Worm (Caenorhabditis elegans) whole organism, young adult: Measurements from ENCODE around the gene F13B12.4.

ENCODE experiments used
- B0019.2 ChIP-seq: fragments of 200-800 bp; sonication (Bioruptor generic); conservative IDR thresholded peaks from 2 replicates; pipeline ENCODE4 v1.3.6; 2022; ENCODE audit warnings: missing genetic modification reagents, missing genetic modification characterization, missing compliant biosample characterization
- B0035.1 ChIP-seq: sonication (generic microtip); optimal IDR thresholded peaks from 2 replicates; lab custom pipeline; 2016; ENCODE audit warnings: missing genetic modification characterization, mild to moderate bottlenecking, missing compliant biosample characterization, missing genotype, missing genetic modification reagents
- B0261.1 ChIP-seq: sonication (generic microtip); optimal IDR thresholded peaks from 2 replicates; lab custom pipeline; 2016; ENCODE audit warnings: mild to moderate bottlenecking, missing genetic modification characterization, moderate library complexity, missing compliant biosample characterization
- B0336.3 ChIP-seq: fragments of 200-800 bp; sonication (Bioruptor generic); IDR thresholded peaks from 2 replicates; pipeline ENCODE4 v1.3.6; 2022; ENCODE audit warnings: missing genetic modification characterization, missing compliant biosample characterization
- F39B2.1 ChIP-seq: fragments of 200-800 bp; sonication (Bioruptor generic); IDR thresholded peaks from 2 replicates; pipeline ENCODE4 v1.3.6; 2022; ENCODE audit warnings: missing genetic modification reagents, missing genetic modification characterization, missing compliant biosample characterization
- F49E8.2 ChIP-seq: sonication (generic microtip); optimal IDR thresholded peaks from 3 replicates; lab custom pipeline; 2017; ENCODE audit warnings: missing genetic modification characterization, mild to moderate bottlenecking, missing compliant biosample characterization, antibody characterized with exemption, moderate library complexity; ENCODE audit not compliant: insufficient read depth
- F55B11.4 ChIP-seq: sonication (generic microtip); optimal IDR thresholded peaks from 2 replicates; lab custom pipeline; 2016; ENCODE audit warnings: missing compliant biosample characterization, missing genetic modification characterization, borderline replicate concordance; ENCODE audit not compliant: insufficient read depth
- F57C9.4 ChIP-seq: sonication (generic microtip); optimal IDR thresholded peaks from 2 replicates; lab custom pipeline; 2017; ENCODE audit warnings: mild to moderate bottlenecking, missing genetic modification characterization, missing compliant biosample characterization
- K11D2.4 ChIP-seq: fragments of 200-800 bp; sonication (Bioruptor generic); IDR thresholded peaks from 2 replicates; pipeline ENCODE4 v1.3.6; 2022; ENCODE audit warnings: missing genetic modification reagents, missing genetic modification characterization, missing compliant biosample characterization
- Y67H2A.10 ChIP-seq: fragments of 200-800 bp; sonication (Bioruptor generic); conservative IDR thresholded peaks from 2 replicates; pipeline ENCODE4 v1.3.6; 2022; ENCODE audit warnings: missing genetic modification reagents, missing genetic modification characterization, missing compliant biosample characterization
- aptf-2 ChIP-seq: fragments of 200-800 bp; sonication (Bioruptor generic); conservative IDR thresholded peaks from 2 replicates; pipeline ENCODE4 v1.3.6; 2022; ENCODE audit warnings: missing genetic modification reagents, missing genetic modification characterization, missing compliant biosample characterization
- atf-7 ChIP-seq: sonication (generic microtip); optimal IDR thresholded peaks from 2 replicates; lab custom pipeline; 2017; ENCODE audit warnings: mild to moderate bottlenecking, missing genetic modification characterization, missing compliant biosample characterization
- athp-1 ChIP-seq: sonication (generic microtip); optimal IDR thresholded peaks from 2 replicates; lab custom pipeline; 2017; ENCODE audit warnings: mild to moderate bottlenecking, missing genetic modification characterization, missing compliant biosample characterization
- attf-6 ChIP-seq: fragments of 200-800 bp; sonication (Bioruptor generic); IDR thresholded peaks from 2 replicates; pipeline ENCODE4 v1.3.6; 2022; ENCODE audit warnings: missing genetic modification reagents, missing genetic modification characterization, missing compliant biosample characterization
- ccch-3 ChIP-seq: fragments of 200-800 bp; sonication (Bioruptor generic); optimal IDR thresholded peaks from 2 replicates; lab custom pipeline; 2018; ENCODE audit warnings: mild to moderate bottlenecking, missing genetic modification characterization, missing compliant biosample characterization
- cebp-1 ChIP-seq, 2 experiments: fragments of 200-800 bp in 1 of 2; sonication (Bioruptor generic) in 1 of 2; sonication (generic microtip) in 1 of 2; IDR thresholded peaks in 1 of 2; optimal IDR thresholded peaks in 1 of 2; 2 replicates each; pipeline versions ENCODE4 v1.3.6 to Lab custom; 2017 to 2022; ENCODE audit warnings: missing compliant biosample characterization in 2 of 2, missing genetic modification characterization in 2 of 2, mild to moderate bottlenecking in 1 of 2, missing genetic modification reagents in 1 of 2, moderate library complexity in 1 of 2
- ceh-91 ChIP-seq: fragments of 200-800 bp; sonication (Bioruptor generic); IDR thresholded peaks from 2 replicates; pipeline ENCODE4 v1.3.6; 2022; ENCODE audit warnings: missing genetic modification reagents, missing genetic modification characterization, missing compliant biosample characterization
- dox-1 ChIP-seq: fragments of 200-800 bp; sonication (Bioruptor generic); IDR thresholded peaks from 2 replicates; pipeline ENCODE4 v1.3.6; 2022; ENCODE audit warnings: missing genetic modification reagents, missing genetic modification characterization, missing compliant biosample characterization
- efl-1 ChIP-seq: fragments of 150-350 bp; optimal IDR thresholded peaks from 2 replicates; lab custom pipeline; 2014; ENCODE audit warnings: missing biosample characterization, missing genetic modification reagents, missing genetic modification characterization
- egrh-3 ChIP-seq: fragments of 200-800 bp; sonication (Bioruptor generic); IDR thresholded peaks from 2 replicates; pipeline ENCODE4 v1.3.6; 2022; ENCODE audit warnings: missing genetic modification reagents, missing genetic modification characterization, missing compliant biosample characterization
- ets-4 ChIP-seq: fragments of 200-800 bp; sonication (Bioruptor generic); optimal IDR thresholded peaks from 2 replicates; lab custom pipeline; 2018; ENCODE audit warnings: mild to moderate bottlenecking, missing genetic modification characterization, missing compliant biosample characterization
- hlh-12 ChIP-seq: sonication (generic microtip); optimal IDR thresholded peaks from 2 replicates; lab custom pipeline; 2016; ENCODE audit warnings: missing genetic modification characterization, missing compliant biosample characterization
- let-607 ChIP-seq, 2 experiments: fragments of 200-800 bp in 1 of 2; sonication (Bioruptor generic) in 1 of 2; sonication (generic microtip) in 1 of 2; optimal IDR thresholded peaks; 2 replicates each; lab custom pipeline; 2016 to 2018; ENCODE audit warnings: mild to moderate bottlenecking in 2 of 2, missing compliant biosample characterization in 2 of 2, missing genetic modification characterization in 2 of 2, moderate library complexity in 2 of 2, missing genotype in 1 of 2
- lin-26 ChIP-seq: fragments of 200-800 bp; sonication (Bioruptor generic); IDR thresholded peaks from 2 replicates; pipeline ENCODE4 v1.3.6; 2022; ENCODE audit warnings: missing genetic modification reagents, missing genetic modification characterization, missing compliant biosample characterization
- madf-3 ChIP-seq: fragments of 200-800 bp; sonication (Bioruptor generic); IDR thresholded peaks from 2 replicates; pipeline ENCODE4 v1.3.6; 2022; ENCODE audit warnings: missing genetic modification reagents, missing genetic modification characterization, missing compliant biosample characterization
- mes-4 ChIP-seq: sonication (generic microtip); optimal IDR thresholded peaks from 2 replicates; lab custom pipeline; 2016; ENCODE audit warnings: missing genotype, missing genetic modification characterization, missing compliant biosample characterization
- nhr-179 ChIP-seq: sonication (generic microtip); optimal IDR thresholded peaks from 2 replicates; lab custom pipeline; 2016; ENCODE audit warnings: mild to moderate bottlenecking, missing genetic modification characterization, missing compliant biosample characterization
- nhr-27 ChIP-seq: fragments of 200-800 bp; sonication (Bioruptor generic); optimal IDR thresholded peaks from 2 replicates; lab custom pipeline; 2018; ENCODE audit warnings: mild to moderate bottlenecking, missing genetic modification characterization, moderate library complexity, missing compliant biosample characterization
- nhr-80 ChIP-seq: sonication (generic microtip); optimal IDR thresholded peaks from 2 replicates; lab custom pipeline; 2016; ENCODE audit warnings: missing genetic modification characterization, missing compliant biosample characterization
- nhr-90 ChIP-seq: sonication (generic microtip); optimal IDR thresholded peaks from 2 replicates; lab custom pipeline; 2016; ENCODE audit warnings: missing genotype, mild to moderate bottlenecking, missing genetic modification characterization, missing compliant biosample characterization
- snpc-1.3 ChIP-seq: sonication (generic microtip); optimal IDR thresholded peaks from 2 replicates; lab custom pipeline; 2017; ENCODE audit warnings: missing genetic modification characterization, mild to moderate bottlenecking, missing compliant biosample characterization, antibody characterized with exemption, moderate library complexity, missing genotype, missing genetic modification reagents; ENCODE audit not compliant: insufficient read depth
- somi-1 ChIP-seq: fragments of 200-800 bp; sonication (Bioruptor generic); optimal IDR thresholded peaks from 2 replicates; lab custom pipeline; 2018; ENCODE audit warnings: mild to moderate bottlenecking, missing genetic modification characterization, missing compliant biosample characterization

Gene F13B12.4

DNA sequence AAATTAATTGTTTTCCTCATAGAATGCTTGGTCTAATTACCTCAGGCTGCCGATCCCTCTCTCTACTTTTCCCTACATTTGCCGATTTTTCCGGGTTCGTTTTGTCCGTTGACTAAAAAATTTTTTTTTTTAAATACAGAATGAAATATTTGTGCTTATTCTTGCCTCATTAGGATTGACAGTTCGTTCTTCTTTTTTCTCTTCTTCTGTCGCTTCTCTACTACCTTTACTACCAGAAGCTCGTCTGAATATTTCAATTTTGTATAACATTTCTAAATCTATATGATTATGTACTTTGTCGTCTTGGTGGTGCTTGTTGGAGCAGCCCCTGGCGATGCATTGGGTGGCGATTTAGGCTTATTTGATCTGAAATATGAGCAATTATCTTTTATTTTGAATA, 25.5 kb upstream of the F13B12.4 start:
- no peak for TF ChIP-seq F39B2.1 (GFP tag; lab: Robert Waterston, UW)

DNA sequence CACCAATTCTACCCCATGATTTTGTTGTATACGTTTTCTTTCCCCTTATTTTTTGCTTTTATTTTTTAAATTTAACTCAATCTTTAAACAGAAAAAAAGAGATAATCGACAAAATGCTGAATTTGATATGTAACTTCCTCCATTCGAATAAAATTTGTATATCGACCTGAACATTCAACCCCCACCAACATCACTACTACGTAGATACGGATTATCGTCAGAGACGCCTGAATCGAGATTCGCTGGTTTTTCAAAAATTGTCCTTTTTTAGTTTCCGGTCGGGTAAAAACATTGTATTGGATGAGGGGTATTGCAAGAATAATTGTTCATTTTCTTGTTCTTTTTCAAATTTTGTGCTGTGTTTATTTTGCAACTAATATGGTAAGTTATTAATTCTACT, 22.8 kb upstream of the F13B12.4 start, which contains the start of gene bgnt-1.1:
bgnt-1.1 (plus strand) TSS at position 301 of the 400 bp plus-strand sequence.
- TF ChIP-seq K11D2.4 (GFP tag; lab: Robert Waterston, UW): no peak

ce11 chrIV:10469494-10469893, 19.8 kb upstream of the F13B12.4 start, which contains the start of gene ugt-44:
ugt-44 (plus strand) TSS chrIV:10469741.
- TF ChIP-seq snpc-1.3 (tag; lab: Kevin White, UChicago) (no peak), B0035.1 (tag; lab: Kevin White, UChicago) (no peak), athp-1 (no peak), F55B11.4 (tag; lab: Kevin White, UChicago) (no peak), somi-1 (GFP tag; lab: Kevin White, UChicago) (no peak), aptf-2 (GFP tag; lab: Robert Waterston, UW) (no peak), ccch-3 (GFP tag; lab: Kevin White, UChicago) (no peak), Y67H2A.10 (GFP tag; lab: Robert Waterston, UW) (no peak), hlh-12 (no peak), F49E8.2 (no peak), lin-26 (GFP tag; lab: Robert Waterston, UW) (no peak), ets-4 (GFP tag; lab: Kevin White, UChicago) (peak; percentile 71), nhr-179 (tag; lab: Kevin White, UChicago) (no peak), dox-1 (GFP tag; lab: Robert Waterston, UW) (peak; percentile 40; the same call in 1 of the 2 replicates), mes-4 (no peak), B0019.2 (GFP tag; lab: Robert Waterston, UW) (no peak), ceh-91 (GFP tag; lab: Robert Waterston, UW) (no peak), cebp-1 (GFP tag; IDR thresholded peaks at IDR 0.05; lab: Robert Waterston, UW) (no peak), cebp-1 (tag; optimal IDR thresholded peaks at IDR 0.05; lab: Kevin White, UChicago) (no peak), F57C9.4 (no peak), egrh-3 (GFP tag; lab: Robert Waterston, UW) (no peak), efl-1 (GFP tag; lab: Kevin White, UChicago) (no peak), attf-6 (GFP tag; lab: Robert Waterston, UW) (no peak), B0336.3 (GFP tag; lab: Robert Waterston, UW) (0 out of 2 replicates have a peak, but pooled peaks have one; percentile 23), madf-3 (GFP tag; lab: Robert Waterston, UW) (no peak), nhr-90 (tag; lab: Kevin White, UChicago) (no peak), B0261.1 (tag; lab: Kevin White, UChicago) (no peak), nhr-80 (tag; lab: Kevin White, UChicago) (peak; percentile 66), let-607 (tag; optimal IDR thresholded peaks at IDR 0.05; lab: Kevin White, UChicago) (no peak), atf-7 (tag; lab: Kevin White, UChicago) (peak; percentile 81)

DNA sequence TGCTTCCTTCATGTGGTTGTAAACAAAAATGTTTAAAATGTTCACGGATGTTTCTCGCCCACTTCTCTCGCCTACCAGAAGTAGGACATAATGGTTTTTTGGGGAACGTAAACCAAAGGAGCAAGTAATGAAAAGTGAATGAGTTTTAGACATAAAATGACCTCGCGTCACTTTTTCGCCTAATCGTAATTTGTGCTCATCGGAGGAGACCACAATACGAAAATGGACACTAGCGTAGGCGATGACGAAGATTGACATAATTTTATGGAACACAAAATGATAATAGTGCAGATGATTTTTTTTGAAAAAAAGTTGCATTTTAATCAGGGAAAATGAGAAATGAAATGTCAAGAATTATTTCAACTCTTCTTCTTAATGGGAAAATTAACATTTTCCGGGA, 19.0 kb upstream of the F13B12.4 start:
- TF ChIP-seq nhr-27 (tag; lab: Kevin White, UChicago) (no peak), nhr-80 (tag; lab: Kevin White, UChicago) (peak; percentile 59)
